Fruit fly (Drosophila melanogaster) whole organism, embryonic: ENCODE data around the gene CG7191.

Source experiments
- Atf6 ChIP-seq: fragments of 200-800 bp; sonication (Bioruptor generic); IDR thresholded peaks from 2 replicates; pipeline ENCODE4 v1.3.6; 2022; ENCODE audit warnings: missing biosample characterization, missing genetic modification characterization
- Bgb ChIP-seq: fragments of 200-800 bp; sonication (Bioruptor generic); IDR thresholded peaks from 2 replicates; pipeline ENCODE4 v1.3.6; 2022; ENCODE audit warnings: missing biosample characterization, missing genetic modification characterization; ENCODE audit not compliant: partially characterized antibody
- Blimp-1 ChIP-seq: fragments of 200-800 bp; sonication (Bioruptor generic); optimal IDR thresholded peaks from 3 replicates; lab custom pipeline; 2018; ENCODE audit warnings: missing biosample characterization, missing genetic modification characterization, mild to moderate bottlenecking, moderate library complexity, missing genetic modification reagents
- CG10979 ChIP-seq: fragments of 200-800 bp; sonication (Bioruptor generic); optimal IDR thresholded peaks from 2 replicates; lab custom pipeline; 2018; ENCODE audit warnings: missing biosample characterization, mild to moderate bottlenecking, missing genetic modification characterization, moderate library complexity
- CG11093 ChIP-seq: fragments of 200-800 bp; sonication (Bioruptor generic); IDR thresholded peaks from 3 replicates; pipeline ENCODE4 v1.3.6; 2022; ENCODE audit warnings: missing biosample characterization, missing genetic modification characterization
- CG12071 ChIP-seq: fragments of 200-800 bp; sonication (Bioruptor generic); optimal IDR thresholded peaks from 3 replicates; lab custom pipeline; 2018; ENCODE audit warnings: missing biosample characterization, mild to moderate bottlenecking, missing genetic modification characterization
- CG13894 ChIP-seq: fragments of 200-800 bp; sonication (Bioruptor generic); optimal IDR thresholded peaks from 3 replicates; lab custom pipeline; 2018; ENCODE audit warnings: missing biosample characterization, mild to moderate bottlenecking, missing genetic modification characterization, moderate library complexity
- CG14014 ChIP-seq: fragments of 200-800 bp; sonication (Bioruptor generic); IDR thresholded peaks from 2 replicates; pipeline ENCODE4 v1.3.6; 2022; ENCODE audit warnings: missing biosample characterization, missing genetic modification characterization
- CG15011 ChIP-seq: fragments of 200-800 bp; sonication (Bioruptor generic); optimal IDR thresholded peaks from 3 replicates; lab custom pipeline; 2018; ENCODE audit warnings: missing biosample characterization, mild to moderate bottlenecking, missing genetic modification characterization
- CG15696 ChIP-seq: fragments of 200-800 bp; sonication (Bioruptor generic); optimal IDR thresholded peaks from 2 replicates; lab custom pipeline; 2019; ENCODE audit warnings: missing biosample characterization, mild to moderate bottlenecking, missing genetic modification characterization, moderate library complexity
- CG17186 ChIP-seq: fragments of 200-800 bp; sonication (Bioruptor generic); optimal IDR thresholded peaks from 3 replicates; lab custom pipeline; 2017; ENCODE audit warnings: missing biosample characterization, missing genetic modification reagents, missing genetic modification characterization
- CG17385 ChIP-seq: fragments of 200-800 bp; sonication (Bioruptor generic); optimal IDR thresholded peaks from 3 replicates; lab custom pipeline; 2018; ENCODE audit warnings: missing biosample characterization, mild to moderate bottlenecking, missing genetic modification characterization
- CG17568 ChIP-seq: fragments of 200-800 bp; sonication (Bioruptor generic); optimal IDR thresholded peaks from 2 replicates; lab custom pipeline; 2018; ENCODE audit warnings: missing biosample characterization, mild to moderate bottlenecking, missing genetic modification characterization, moderate library complexity
- CG18262 ChIP-seq: fragments of 200-800 bp; optimal IDR thresholded peaks from 3 replicates; lab custom pipeline; 2019; ENCODE audit warnings: missing biosample characterization, mild to moderate bottlenecking, missing genetic modification characterization, moderate library complexity
- CG3281 ChIP-seq: fragments of 200-800 bp; sonication (Bioruptor generic); optimal IDR thresholded peaks from 3 replicates; lab custom pipeline; 2017; ENCODE audit warnings: missing biosample characterization, mild to moderate bottlenecking, missing genetic modification characterization
- CG4328 ChIP-seq: fragments of 200-800 bp; sonication (Bioruptor generic); optimal IDR thresholded peaks from 3 replicates; lab custom pipeline; 2017; ENCODE audit warnings: missing biosample characterization, missing genetic modification reagents, missing genetic modification characterization
- CG5953 ChIP-seq: fragments of 200-800 bp; sonication (Bioruptor generic); IDR thresholded peaks from 2 replicates; pipeline ENCODE4 v1.3.6; 2022; ENCODE audit warnings: missing biosample characterization, missing genetic modification characterization
- CG6689 ChIP-seq: fragments of 200-800 bp; sonication (Bioruptor generic); IDR thresholded peaks from 2 replicates; pipeline ENCODE4 v1.3.6; 2022; ENCODE audit warnings: missing biosample characterization, missing genetic modification characterization
- CG7556 ChIP-seq: fragments of 200-800 bp; sonication (Bioruptor generic); optimal IDR thresholded peaks from 2 replicates; lab custom pipeline; 2017; ENCODE audit warnings: missing biosample characterization, mild to moderate bottlenecking, missing genetic modification characterization
- CrebB ChIP-seq: fragments of 200-800 bp; sonication (Bioruptor generic); optimal IDR thresholded peaks from 3 replicates; lab custom pipeline; 2018; ENCODE audit warnings: missing biosample characterization, mild to moderate bottlenecking, missing genetic modification characterization
- D19B ChIP-seq: fragments of 200-800 bp; sonication (Bioruptor generic); optimal IDR thresholded peaks from 2 replicates; lab custom pipeline; 2017; ENCODE audit warnings: missing biosample characterization, mild to moderate bottlenecking, missing genetic modification characterization
- Dll ChIP-seq: fragments of 200-800 bp; sonication (Bioruptor generic); IDR thresholded peaks from 4 replicates; pipeline ENCODE4 v1.3.6; 2022; ENCODE audit warnings: missing biosample characterization, missing genetic modification characterization; ENCODE audit not compliant: partially characterized antibody
- Dp ChIP-seq: fragments of 200-800 bp; sonication (Bioruptor generic); optimal IDR thresholded peaks from 2 replicates; lab custom pipeline; 2018; ENCODE audit warnings: missing biosample characterization, mild to moderate bottlenecking, missing genetic modification characterization, moderate library complexity
- Ets97D ChIP-seq: fragments of 200-800 bp; sonication (Bioruptor generic); optimal IDR thresholded peaks from 3 replicates; lab custom pipeline; 2016; ENCODE audit warnings: missing biosample characterization, missing genetic modification characterization
- H15 ChIP-seq: fragments of 200-800 bp; sonication (Bioruptor generic); IDR thresholded peaks from 3 replicates; pipeline ENCODE4 v1.3.6; 2022; ENCODE audit warnings: missing biosample characterization, missing genetic modification characterization
- Jarid2 ChIP-seq: fragments of 200-800 bp; sonication (Bioruptor generic); optimal IDR thresholded peaks from 3 replicates; lab custom pipeline; 2017; ENCODE audit warnings: mild to moderate bottlenecking, missing biosample characterization, missing genetic modification reagents, missing genetic modification characterization
- Ravus ChIP-seq: fragments of 200-800 bp; sonication (Bioruptor generic); IDR thresholded peaks from 2 replicates; pipeline ENCODE4 v1.3.6; 2022; ENCODE audit warnings: missing biosample characterization, missing genetic modification characterization
- Sox100B ChIP-seq: fragments of 200-800 bp; sonication (Bioruptor generic); optimal IDR thresholded peaks from 3 replicates; lab custom pipeline; 2018; ENCODE audit warnings: missing biosample characterization, mild to moderate bottlenecking, missing genetic modification characterization
- Sry-δ ChIP-seq: fragments of 200-800 bp; sonication (Bioruptor generic); optimal IDR thresholded peaks from 2 replicates; lab custom pipeline; 2016; ENCODE audit warnings: missing biosample characterization, missing genetic modification characterization
- Trl ChIP-seq, 3 experiments: fragments of >200 bp in 2 of 3; fragments of 200-800 bp in 1 of 3; sonication (Bioruptor generic) in 1 of 3; optimal IDR thresholded peaks; 2 replicates in 1 of 3; 3 replicates in 2 of 3; lab custom pipeline; 2016 to 2017; ENCODE audit warnings: missing biosample characterization in 1 of 3, missing genetic modification characterization in 1 of 3
- ab ChIP-seq: fragments of 200-800 bp; sonication (Bioruptor generic); optimal IDR thresholded peaks from 2 replicates; lab custom pipeline; 2016; ENCODE audit warnings: missing biosample characterization, missing genetic modification characterization
- bcd ChIP-seq: fragments of 200-800 bp; sonication (Bioruptor generic); optimal IDR thresholded peaks from 2 replicates; lab custom pipeline; 2017; ENCODE audit warnings: missing biosample characterization, mild to moderate bottlenecking, missing genetic modification characterization
- ci ChIP-seq: fragments of 200-800 bp; sonication (Bioruptor generic); IDR thresholded peaks from 3 replicates; pipeline ENCODE4 v1.3.6; 2022; ENCODE audit warnings: missing biosample characterization, missing genetic modification characterization
- dysf ChIP-seq: fragments of 200-800 bp; sonication (Bioruptor generic); IDR thresholded peaks from 3 replicates; pipeline ENCODE4 v1.3.6; 2022; ENCODE audit warnings: missing biosample characterization, missing genetic modification characterization
- eve ChIP-seq, 2 experiments: fragments of >200 bp; optimal IDR thresholded peaks; 2 replicates each; lab custom pipeline; 2017; ENCODE audit warnings: missing biosample characterization in 2 of 2, missing genetic modification characterization in 2 of 2
- exex ChIP-seq: fragments of 200-800 bp; sonication (Bioruptor generic); optimal IDR thresholded peaks from 4 replicates; lab custom pipeline; 2018; ENCODE audit warnings: missing biosample characterization, mild to moderate bottlenecking, missing genetic modification characterization, moderate library complexity
- ftz-f1 ChIP-seq: fragments of 200-800 bp; sonication (Bioruptor generic); optimal IDR thresholded peaks from 2 replicates; lab custom pipeline; 2016; ENCODE audit warnings: missing biosample characterization, missing genetic modification characterization
- grau ChIP-seq: fragments of 200-800 bp; optimal IDR thresholded peaks from 3 replicates; lab custom pipeline; 2019; ENCODE audit warnings: missing biosample characterization, mild to moderate bottlenecking, missing genetic modification characterization, moderate library complexity
- inv ChIP-seq: fragments of 200-800 bp; sonication (Bioruptor generic); IDR thresholded peaks from 2 replicates; pipeline ENCODE4 v1.3.6; 2022; ENCODE audit warnings: missing biosample characterization, missing genetic modification characterization; ENCODE audit not compliant: partially characterized antibody
- kah ChIP-seq: fragments of 200-800 bp; sonication (Bioruptor generic); optimal IDR thresholded peaks from 2 replicates; lab custom pipeline; 2018; ENCODE audit warnings: missing biosample characterization, mild to moderate bottlenecking, missing genetic modification characterization
- knrl ChIP-seq: fragments of 200-800 bp; sonication (Bioruptor generic); IDR thresholded peaks from 3 replicates; pipeline ENCODE4 v1.3.6; 2022; ENCODE audit warnings: missing biosample characterization, missing genetic modification characterization; ENCODE audit not compliant: partially characterized antibody
- onecut ChIP-seq: fragments of 200-800 bp; sonication (Bioruptor generic); IDR thresholded peaks from 2 replicates; pipeline ENCODE4 v1.3.6; 2022; ENCODE audit warnings: missing biosample characterization, missing genetic modification characterization
- psq ChIP-seq: fragments of 200-800 bp; sonication (Bioruptor generic); optimal IDR thresholded peaks from 2 replicates; lab custom pipeline; 2017; ENCODE audit warnings: missing biosample characterization, missing genetic modification characterization
- sima ChIP-seq: fragments of 200-800 bp; sonication (Bioruptor generic); optimal IDR thresholded peaks from 2 replicates; lab custom pipeline; 2016; ENCODE audit warnings: missing biosample characterization, missing genetic modification characterization
- toy ChIP-seq: fragments of 200-800 bp; sonication (Bioruptor generic); IDR thresholded peaks from 2 replicates; pipeline ENCODE4 v1.3.6; 2022; ENCODE audit warnings: missing biosample characterization, missing genetic modification characterization
- trem ChIP-seq: fragments of 200-800 bp; optimal IDR thresholded peaks from 3 replicates; lab custom pipeline; 2019; ENCODE audit warnings: missing biosample characterization, mild to moderate bottlenecking, missing genetic modification characterization, moderate library complexity
- usp ChIP-seq: fragments of >200 bp; optimal IDR thresholded peaks from 2 replicates; lab custom pipeline; 2017; ENCODE audit warnings: missing biosample characterization, missing genetic modification characterization
- vnd ChIP-seq: fragments of 200-800 bp; sonication (Bioruptor generic); IDR thresholded peaks from 3 replicates; pipeline ENCODE4 v1.3.6; 2022; ENCODE audit warnings: missing biosample characterization, missing genetic modification characterization; ENCODE audit not compliant: partially characterized antibody

Gene CG7191

DNA sequence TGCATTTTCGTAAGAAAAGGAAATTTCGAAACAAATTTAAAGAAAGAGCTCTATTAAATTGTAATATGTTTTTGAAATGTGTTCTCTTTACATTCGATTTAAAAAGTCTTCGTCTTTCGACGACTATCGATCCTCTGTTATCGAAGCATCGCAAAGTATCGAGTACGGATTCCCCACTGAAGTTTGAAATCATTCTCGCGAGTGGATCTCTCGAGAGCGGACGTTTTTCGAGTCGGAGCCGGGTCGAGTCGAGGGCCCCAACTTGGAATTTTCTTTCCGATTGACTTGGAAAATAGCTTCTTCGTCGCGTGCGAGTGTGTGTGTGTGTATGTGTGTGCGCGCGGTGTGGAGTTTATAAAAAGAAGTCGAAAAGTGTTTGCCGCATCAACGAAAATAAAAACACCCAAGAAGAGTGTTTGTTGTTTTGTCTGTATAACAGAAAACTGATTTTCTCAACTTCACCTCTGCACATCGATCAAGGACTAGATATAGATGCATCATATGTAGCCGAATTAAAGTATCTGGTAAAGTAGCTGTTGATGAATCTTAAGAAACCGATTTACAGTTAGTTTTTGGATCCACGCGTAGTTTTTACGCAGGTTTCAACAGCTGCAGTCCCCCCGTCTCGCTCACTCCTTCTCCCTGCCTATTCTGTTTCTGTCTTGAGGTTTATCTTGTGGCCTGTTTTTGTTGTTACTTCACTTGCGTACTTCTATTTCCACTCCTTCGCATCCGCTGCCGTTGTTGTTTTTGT is 44.0 kb downstream of the CG7191 start, which contains the start of gene LanB1 (continued):
- TF ChIP-seq CG6689 (no peak), D19B (GFP tag; lab: Kevin White, UChicago) (no peak), CG11093 (GFP tag; lab: Robert Waterston, UW) (no peak), Ravus (no peak), CG7556 (no peak), usp (GFP tag; lab: Kevin White, UChicago) (no peak), inv (peak; percentile 31; the same call in 1 of the 2 replicates), CG14014 (GFP tag; lab: Robert Waterston, UW) (peak; percentile 9; the same call in 1 of the 2 replicates), Ets97D (GFP tag; lab: Kevin White, UChicago) (no peak), CG4328 (GFP tag; lab: Kevin White, UChicago) (no peak), dysf (GFP tag; lab: Robert Waterston, UW) (no peak), CG17186 (no peak), Blimp-1 (no peak), Bgb (GFP tag; lab: Robert Waterston, UW) (peak; percentile 58; the same call in 1 of the 2 replicates), CG18262 (tag; lab: Kevin White, UChicago) (no peak), Dp (peak; percentile 43), CG15011 (GFP tag; lab: Kevin White, UChicago) (no peak), exex (tag; lab: Kevin White, UChicago) (no peak), Trl (optimal IDR thresholded peaks at IDR 0.05; lab: Kevin White, UChicago) (peak; percentile 36 to 44), Trl (GFP tag; optimal IDR thresholded peaks at IDR 0.05; lab: Kevin White, UChicago) (no peak), onecut (GFP tag; lab: Robert Waterston, UW) (0 out of 2 replicates have a peak, but pooled peaks have one; percentile 27), ci (peak; percentile 74; the same call in 2 of the 3 replicates), Atf6 (GFP tag; lab: Robert Waterston, UW) (no peak), kah (GFP tag; lab: Kevin White, UChicago) (peak; percentile 73), Jarid2 (GFP tag; lab: Kevin White, UChicago) (peak; percentile 93), CG3281 (GFP tag; lab: Kevin White, UChicago) (no peak), CG15696 (tag; lab: Kevin White, UChicago) (no peak), eve (GFP tag; optimal IDR thresholded peaks at IDR 0.05; lab: Kevin White, UChicago) (peak in 1 of 2 experiments; percentile 44), knrl (GFP tag; lab: Robert Waterston, UW) (no peak; the same call in 2 of the 3 replicates), Dll (GFP tag; lab: Robert Waterston, UW) (peak; percentile 53; the same call in 1 of the 4 replicates), CG10979 (tag; lab: Kevin White, UChicago) (no peak), CG5953 (GFP tag; lab: Robert Waterston, UW) (no peak), ftz-f1 (GFP tag; lab: Kevin White, UChicago) (peak; percentile 28), Sry-δ (GFP tag; lab: Kevin White, UChicago) (peak; percentile 49), sima (no peak), Sox100B (GFP tag; lab: Kevin White, UChicago) (no peak), toy (GFP tag; lab: Robert Waterston, UW) (no peak), bcd (GFP tag; lab: Kevin White, UChicago) (no peak), ab (GFP tag; lab: Kevin White, UChicago) (no peak), vnd (GFP tag; lab: Robert Waterston, UW) (no peak), grau (tag; lab: Kevin White, UChicago) (no peak), psq (GFP tag; lab: Kevin White, UChicago) (peak; percentile 37), CG12071 (GFP tag; lab: Kevin White, UChicago) (no peak), CrebB (tag; lab: Kevin White, UChicago) (peak; percentile 27), CG17385 (GFP tag; lab: Kevin White, UChicago) (peak; percentile 34), trem (tag; lab: Kevin White, UChicago) (peak; percentile 39), CG13894 (tag; lab: Kevin White, UChicago) (peak; percentile 52), H15 (GFP tag; lab: Robert Waterston, UW) (no peak), CG17568 (GFP tag; lab: Kevin White, UChicago) (no peak)
